Worm (Caenorhabditis elegans) whole organism, L4 larva: ENCODE data around the gene Y46E12BL.2.

Source experiments
- F26F4.8 ChIP-seq: fragments of 200-800 bp; sonication (Bioruptor generic); conservative IDR thresholded peaks from 2 replicates; pipeline ENCODE4 v1.3.6; 2022; ENCODE audit warnings: missing genetic modification characterization, missing compliant biosample characterization
- F37D6.2 ChIP-seq: sonication (generic microtip); optimal IDR thresholded peaks from 2 replicates; lab custom pipeline; 2016; ENCODE audit warnings: mild to moderate bottlenecking, missing genetic modification characterization, missing compliant biosample characterization
- T26A8.4 ChIP-seq: fragments of 200-800 bp; sonication (Bioruptor generic); IDR thresholded peaks from 2 replicates; pipeline ENCODE4 v1.3.6; 2022; ENCODE audit warnings: missing genetic modification characterization, missing compliant biosample characterization
- Y75B8A.6 ChIP-seq: fragments of 200-800 bp; sonication (Bioruptor generic); IDR thresholded peaks from 2 replicates; pipeline ENCODE4 v1.3.6; 2022; ENCODE audit warnings: missing genetic modification reagents, missing genetic modification characterization, missing compliant biosample characterization
- ZK337.2 ChIP-seq: fragments of 200-800 bp; sonication (Bioruptor generic); IDR thresholded peaks from 2 replicates; pipeline ENCODE4 v1.3.6; 2022; ENCODE audit warnings: missing genetic modification reagents, missing genetic modification characterization, missing compliant biosample characterization
- aha-1 ChIP-seq: fragments of 150-350 bp; peaks from one replicate; lab custom pipeline; 2014; ENCODE audit warnings: missing biosample characterization, missing genetic modification characterization
- aly-2 ChIP-seq: sonication (generic microtip); optimal IDR thresholded peaks from 2 replicates; lab custom pipeline; 2018; ENCODE audit warnings: missing biosample characterization, missing genetic modification characterization
- ceh-20 ChIP-seq: fragments of 200-800 bp; sonication (Bioruptor generic); IDR thresholded peaks from 2 replicates; pipeline ENCODE4 v1.3.6; 2022; ENCODE audit warnings: missing genetic modification reagents, missing genetic modification characterization, missing compliant biosample characterization
- ceh-28 ChIP-seq: fragments of 150-350 bp; optimal IDR thresholded peaks from 2 replicates; lab custom pipeline; 2014; ENCODE audit warnings: missing biosample characterization, missing genetic modification reagents, missing genetic modification characterization
- ceh-32 ChIP-seq: sonication (generic microtip); optimal IDR thresholded peaks from 2 replicates; lab custom pipeline; 2016; ENCODE audit warnings: mild to moderate bottlenecking, missing genetic modification characterization, missing compliant biosample characterization; ENCODE audit not compliant: poor library complexity
- ceh-62 ChIP-seq: sonication (generic microtip); optimal IDR thresholded peaks from 2 replicates; lab custom pipeline; 2017; ENCODE audit warnings: missing biosample characterization, missing genetic modification characterization
- ces-1 ChIP-seq: fragments of 150-350 bp; sonication (generic microtip); optimal IDR thresholded peaks from 4 replicates; lab custom pipeline; 2014; ENCODE audit warnings: missing biosample characterization, missing genetic modification reagents, missing genetic modification characterization
- daf-12 ChIP-seq: fragments of 150-350 bp; optimal IDR thresholded peaks from 2 replicates; lab custom pipeline; 2014; ENCODE audit warnings: missing biosample characterization, missing genetic modification reagents, missing genetic modification characterization
- dmd-6 ChIP-seq: fragments of 200-800 bp; sonication (Bioruptor generic); IDR thresholded peaks from 2 replicates; pipeline ENCODE4 v1.3.6; 2022; ENCODE audit warnings: missing genetic modification reagents, missing genetic modification characterization, missing compliant biosample characterization
- dmd-9 ChIP-seq: fragments of 200-800 bp; sonication (Bioruptor generic); IDR thresholded peaks from 2 replicates; pipeline ENCODE4 v1.3.6; 2022; ENCODE audit warnings: missing genetic modification reagents, missing genetic modification characterization, missing compliant biosample characterization
- egl-43 ChIP-seq: fragments of 200-800 bp; sonication (Bioruptor generic); IDR thresholded peaks from 2 replicates; pipeline ENCODE4 v1.3.6; 2022; ENCODE audit warnings: missing genetic modification reagents, missing genetic modification characterization, missing compliant biosample characterization
- fkh-10 ChIP-seq: fragments of 150-350 bp; optimal IDR thresholded peaks from 2 replicates; lab custom pipeline; 2014; ENCODE audit warnings: missing biosample characterization, missing genetic modification reagents, missing genetic modification characterization
- hif-1 ChIP-seq, 2 experiments: sonication (generic microtip); optimal IDR thresholded peaks; 2 replicates each; lab custom pipeline; 2016 to 2017; ENCODE audit warnings: missing compliant biosample characterization in 2 of 2, missing genetic modification characterization in 2 of 2, missing genetic modification reagents in 2 of 2, missing genotype in 2 of 2, mild to moderate bottlenecking in 1 of 2
- hlh-30 ChIP-seq: sonication (generic microtip); optimal IDR thresholded peaks from 2 replicates; lab custom pipeline; 2017; ENCODE audit warnings: antibody characterized with exemption, mild to moderate bottlenecking, missing genetic modification characterization, missing compliant biosample characterization; ENCODE audit not compliant: insufficient read depth
- lin-29 ChIP-seq: fragments of 200-800 bp; sonication (Bioruptor generic); IDR thresholded peaks from 2 replicates; pipeline ENCODE4 v1.3.6; 2022; ENCODE audit warnings: missing genetic modification reagents, missing genetic modification characterization, missing compliant biosample characterization
- lin-38 ChIP-seq: fragments of 200-800 bp; sonication (Bioruptor generic); IDR thresholded peaks from 2 replicates; pipeline ENCODE4 v1.3.6; 2022; ENCODE audit warnings: missing genetic modification reagents, missing genetic modification characterization, missing compliant biosample characterization
- lin-39 ChIP-seq: fragments of 150-350 bp; optimal IDR thresholded peaks from 2 replicates; lab custom pipeline; 2014; ENCODE audit warnings: missing biosample characterization, missing genetic modification reagents, missing genetic modification characterization
- lir-3 ChIP-seq: sonication (generic microtip); optimal IDR thresholded peaks from 2 replicates; lab custom pipeline; 2016; ENCODE audit warnings: mild to moderate bottlenecking, missing genetic modification characterization, missing compliant biosample characterization
- madf-9 ChIP-seq: fragments of 200-800 bp; sonication (Bioruptor generic); conservative IDR thresholded peaks from 2 replicates; pipeline ENCODE4 v1.3.6; 2022; ENCODE audit warnings: missing genetic modification reagents, missing genetic modification characterization, missing compliant biosample characterization
- mes-2 ChIP-seq: sonication (generic microtip); optimal IDR thresholded peaks from 2 replicates; lab custom pipeline; 2016; ENCODE audit warnings: missing genotype, mild to moderate bottlenecking, missing genetic modification characterization, missing compliant biosample characterization; ENCODE audit not compliant: poor library complexity, severe bottlenecking
- mxl-2 ChIP-seq: fragments of 200-800 bp; sonication (Bioruptor generic); conservative IDR thresholded peaks from 2 replicates; pipeline ENCODE4 v1.3.6; 2022; ENCODE audit warnings: missing genetic modification reagents, missing genetic modification characterization, missing compliant biosample characterization
- nhr-11 ChIP-seq: fragments of 150-350 bp; optimal IDR thresholded peaks from 2 replicates; lab custom pipeline; 2014; ENCODE audit warnings: missing biosample characterization, missing genetic modification characterization
- nhr-28 ChIP-seq: fragments of 150-350 bp; optimal IDR thresholded peaks from 2 replicates; lab custom pipeline; 2014; ENCODE audit warnings: missing biosample characterization, missing genetic modification characterization
- nhr-76 ChIP-seq: fragments of 150-350 bp; optimal IDR thresholded peaks from 2 replicates; lab custom pipeline; 2014; ENCODE audit warnings: missing biosample characterization, missing genetic modification characterization
- pha-4 ChIP-seq, 2 experiments: fragments of 150-350 bp in 1 of 2; fragments of 200-800 bp in 1 of 2; sonication (Bioruptor generic) in 1 of 2; IDR thresholded peaks in 1 of 2; optimal IDR thresholded peaks in 1 of 2; 2 replicates each; pipeline versions ENCODE4 v1.3.6 to Lab custom; 2014 to 2022; ENCODE audit warnings: missing genetic modification characterization in 2 of 2, missing genetic modification reagents in 2 of 2, missing biosample characterization in 1 of 2, missing compliant biosample characterization in 1 of 2
- pqm-1 ChIP-seq: sonication (generic microtip); optimal IDR thresholded peaks from 2 replicates; lab custom pipeline; 2017; ENCODE audit warnings: missing biosample characterization, missing genetic modification characterization
- rbr-2 ChIP-seq: sonication (generic microtip); optimal IDR thresholded peaks from 2 replicates; lab custom pipeline; 2016; ENCODE audit warnings: missing genotype, missing genetic modification characterization, missing compliant biosample characterization
- set-16 ChIP-seq: fragments of 200-800 bp; sonication (Bioruptor generic); IDR thresholded peaks from 2 replicates; pipeline ENCODE4 v1.3.6; 2022; ENCODE audit warnings: missing genetic modification reagents, missing genetic modification characterization, missing compliant biosample characterization
- snpc-1.2 ChIP-seq: fragments of 200-800 bp; sonication (Bioruptor generic); IDR thresholded peaks from 2 replicates; pipeline ENCODE4 v1.3.6; 2022; ENCODE audit warnings: missing genetic modification reagents, missing genetic modification characterization, missing compliant biosample characterization
- snpc-4 ChIP-seq: fragments of 150-350 bp; optimal IDR thresholded peaks from 2 replicates; lab custom pipeline; 2014; ENCODE audit warnings: missing biosample characterization, missing genetic modification characterization
- tag-97 ChIP-seq: fragments of 200-800 bp; sonication (Bioruptor generic); IDR thresholded peaks from 2 replicates; pipeline ENCODE4 v1.3.6; 2022; ENCODE audit warnings: missing genetic modification characterization, missing compliant biosample characterization
- unc-39 ChIP-seq: sonication (generic microtip); optimal IDR thresholded peaks from 2 replicates; lab custom pipeline; 2017; ENCODE audit warnings: missing biosample characterization, missing genetic modification characterization
- zfp-2 ChIP-seq: sonication (generic microtip); optimal IDR thresholded peaks from 2 replicates; lab custom pipeline; 2016; ENCODE audit warnings: mild to moderate bottlenecking, missing genetic modification characterization, missing compliant biosample characterization
- zfp-3 ChIP-seq: fragments of 200-800 bp; sonication (Bioruptor generic); conservative IDR thresholded peaks from 2 replicates; pipeline ENCODE4 v1.3.6; 2022; ENCODE audit warnings: missing genetic modification reagents, missing genetic modification characterization, missing compliant biosample characterization

Gene Y46E12BL.2

ce11 chrII:15208151-15208550 is 24.6 kb upstream of the Y46E12BL.2 start (continued):
- TF ChIP-seq pqm-1 (tag; lab: Kevin White, UChicago) (no peak), F37D6.2 (tag; lab: Kevin White, UChicago) (no peak), ces-1 (GFP tag; lab: Kevin White, UChicago) (no peak), zfp-2 (tag; lab: Kevin White, UChicago) (no peak), fkh-10 (no peak), snpc-4 (tag; lab: Kevin White, UChicago) (no peak), hlh-30 (tag; lab: Kevin White, UChicago) (no peak), egl-43 (GFP tag; lab: Robert Waterston, UW) (no peak), madf-9 (GFP tag; lab: Robert Waterston, UW) (no peak), tag-97 (GFP tag; lab: Robert Waterston, UW) (no peak), Y75B8A.6 (GFP tag; lab: Robert Waterston, UW) (no peak), ceh-20 (GFP tag; lab: Robert Waterston, UW) (no peak), aha-1 (tag; lab: Kevin White, UChicago) (peak; percentile 88)

- TF ChIP-seq ceh-32 (tag; lab: Kevin White, UChicago) (no peak), ZK337.2 (GFP tag; lab: Robert Waterston, UW) (no peak), dmd-6 (GFP tag; lab: Robert Waterston, UW) (no peak), hif-1 (tag; optimal IDR thresholded peaks at IDR 0.05; lab: Kevin White, UChicago) (no peak), lin-29 (GFP tag; lab: Robert Waterston, UW) (no peak), rbr-2 (tag; lab: Kevin White, UChicago) (no peak), snpc-1.2 (GFP tag; lab: Robert Waterston, UW) (no peak), T26A8.4 (no peak), ceh-28 (no peak), lir-3 (no peak), ceh-62 (tag; lab: Kevin White, UChicago) (no peak), F26F4.8 (GFP tag; lab: Robert Waterston, UW) (no peak), zfp-3 (no peak), unc-39 (no peak), dmd-9 (GFP tag; lab: Robert Waterston, UW) (no peak), zfp-2 (tag; lab: Kevin White, UChicago) (no peak), nhr-28 (no peak), set-16 (GFP tag; lab: Robert Waterston, UW) (no peak), lin-39 (tag; lab: Kevin White, UChicago) (no peak)
Measured at ce11 chrII:15208874-15209273, 23.9 kb upstream of the Y46E12BL.2 start.

- no peak for TF ChIP-seq mxl-2
- no peak for TF ChIP-seq dmd-6 (GFP tag; lab: Robert Waterston, UW)
- TF ChIP-seq nhr-76 (tag; lab: Kevin White, UChicago): no peak
- TF ChIP-seq daf-12 (tag; lab: Kevin White, UChicago): no peak
- TF ChIP-seq hlh-30 (tag; lab: Kevin White, UChicago): peak; percentile 80
- TF ChIP-seq pha-4 (GFP tag; IDR thresholded peaks at IDR 0.05; lab: Robert Waterston, UW): no peak
- no peak for TF ChIP-seq pha-4 (tag; optimal IDR thresholded peaks at IDR 0.05; lab: Kevin White, UChicago)
- TF ChIP-seq mes-2 (tag; lab: Kevin White, UChicago): peak; percentile 31
- TF ChIP-seq nhr-11: no peak
- TF ChIP-seq aly-2 (tag; lab: Kevin White, UChicago): no peak
- no peak for TF ChIP-seq lin-38 (GFP tag; lab: Robert Waterston, UW)
- 0 out of 2 replicates have a peak, but pooled peaks have one; percentile 48 for TF ChIP-seq egl-43 (GFP tag; lab: Robert Waterston, UW)
Measured at ce11 chrII:15209309-15209708, 23.4 kb upstream of the Y46E12BL.2 start.
